Fruit fly (Drosophila melanogaster) whole organism, embryonic: ENCODE measurements around the gene CG14352.
A peak's percentile ranks its signal among the peaks of the same experiment; 100 is the strongest.

Source experiments
- Atf6 ChIP-seq: fragments of 200-800 bp; sonication (Bioruptor generic); IDR thresholded peaks from 2 replicates; pipeline ENCODE4 v1.3.6; 2022; ENCODE audit warnings: missing biosample characterization, missing genetic modification characterization
- CG10147 ChIP-seq: fragments of 200-800 bp; sonication (Bioruptor generic); optimal IDR thresholded peaks from 2 replicates; lab custom pipeline; 2019; ENCODE audit warnings: missing biosample characterization, mild to moderate bottlenecking, missing genetic modification characterization, moderate library complexity
- CG10321 ChIP-seq: fragments of 200-800 bp; sonication (Bioruptor generic); IDR thresholded peaks from 2 replicates; pipeline ENCODE4 v1.3.6; 2022; ENCODE audit warnings: missing biosample characterization, missing genetic modification characterization
- CG11456 ChIP-seq: fragments of 200-800 bp; sonication (Bioruptor generic); IDR thresholded peaks from 3 replicates; pipeline ENCODE4 v1.3.6; 2022; ENCODE audit warnings: missing biosample characterization, missing genetic modification characterization
- CG11504 ChIP-seq: fragments of 200-800 bp; sonication (Bioruptor generic); optimal IDR thresholded peaks from 3 replicates; lab custom pipeline; 2019; ENCODE audit warnings: missing biosample characterization, mild to moderate bottlenecking, missing genetic modification characterization, moderate library complexity
- CG11560 ChIP-seq: fragments of 200-800 bp; sonication (Bioruptor generic); IDR thresholded peaks from 3 replicates; pipeline ENCODE4 v1.3.6; 2022; ENCODE audit warnings: missing biosample characterization, missing genetic modification characterization
- CG14014 ChIP-seq: fragments of 200-800 bp; sonication (Bioruptor generic); IDR thresholded peaks from 2 replicates; pipeline ENCODE4 v1.3.6; 2022; ENCODE audit warnings: missing biosample characterization, missing genetic modification characterization
- CG1647 ChIP-seq: fragments of 200-800 bp; sonication (Bioruptor generic); optimal IDR thresholded peaks from 3 replicates; lab custom pipeline; 2016; ENCODE audit warnings: missing biosample characterization, missing genetic modification characterization
- CG16815 ChIP-seq: fragments of 200-800 bp; sonication (Bioruptor generic); optimal IDR thresholded peaks from 3 replicates; lab custom pipeline; 2017; ENCODE audit warnings: missing biosample characterization, mild to moderate bottlenecking, missing genetic modification characterization
- CG17829 ChIP-seq: fragments of 200-800 bp; optimal IDR thresholded peaks from 2 replicates; lab custom pipeline; 2019; ENCODE audit warnings: missing biosample characterization, mild to moderate bottlenecking, missing genetic modification characterization, moderate library complexity
- CG18599 ChIP-seq: fragments of 200-800 bp; sonication (Bioruptor generic); optimal IDR thresholded peaks from 3 replicates; lab custom pipeline; 2017; ENCODE audit warnings: missing biosample characterization, missing genetic modification characterization, mild to moderate bottlenecking, moderate library complexity, missing genetic modification reagents
- CG2712 ChIP-seq: fragments of 200-800 bp; optimal IDR thresholded peaks from 3 replicates; lab custom pipeline; 2019; ENCODE audit warnings: missing biosample characterization, mild to moderate bottlenecking, missing genetic modification characterization, moderate library complexity
- CG34224 ChIP-seq: fragments of 200-800 bp; sonication (Bioruptor generic); IDR thresholded peaks from 3 replicates; pipeline ENCODE4 v1.3.6; 2022; ENCODE audit warnings: missing biosample characterization, missing genetic modification characterization; ENCODE audit not compliant: partially characterized antibody
- CG8290 ChIP-seq, 3 experiments: fragments of 200-800 bp; sonication (Bioruptor generic); optimal IDR thresholded peaks; 2 replicates each; lab custom pipeline; 2016 to 2019; ENCODE audit warnings: missing biosample characterization in 3 of 3, missing genetic modification characterization in 3 of 3, mild to moderate bottlenecking in 2 of 3, moderate library complexity in 1 of 3
- CHES-1-like ChIP-seq: fragments of 200-800 bp; sonication (Bioruptor generic); optimal IDR thresholded peaks from 2 replicates; lab custom pipeline; 2016; ENCODE audit warnings: missing biosample characterization, missing genetic modification characterization
- CTCF ChIP-seq: fragments of 200-800 bp; sonication (Bioruptor generic); optimal IDR thresholded peaks from 2 replicates; lab custom pipeline; 2017; ENCODE audit warnings: missing biosample characterization, mild to moderate bottlenecking, missing genetic modification characterization, moderate library complexity
- Dll ChIP-seq: fragments of 200-800 bp; sonication (Bioruptor generic); IDR thresholded peaks from 4 replicates; pipeline ENCODE4 v1.3.6; 2022; ENCODE audit warnings: missing biosample characterization, missing genetic modification characterization; ENCODE audit not compliant: partially characterized antibody
- Eip74EF ChIP-seq, 2 experiments: fragments of 200-800 bp in 1 of 2; fragments of >200 bp in 1 of 2; sonication (Bioruptor generic) in 1 of 2; optimal IDR thresholded peaks; 2 replicates each; lab custom pipeline; 2017 to 2019; ENCODE audit warnings: missing biosample characterization in 2 of 2, missing genetic modification characterization in 2 of 2, mild to moderate bottlenecking in 1 of 2, moderate library complexity in 1 of 2
- Gug ChIP-seq: fragments of 200-800 bp; sonication (Bioruptor generic); IDR thresholded peaks from 4 replicates; pipeline ENCODE4 v1.3.6; 2022; ENCODE audit warnings: missing biosample characterization, missing genetic modification characterization
- HmgD ChIP-seq: fragments of 200-800 bp; sonication (Bioruptor generic); optimal IDR thresholded peaks from 3 replicates; lab custom pipeline; 2016; ENCODE audit warnings: missing biosample characterization, missing genetic modification characterization
- HmgZ ChIP-seq: fragments of 200-800 bp; sonication (Bioruptor generic); optimal IDR thresholded peaks from 2 replicates; lab custom pipeline; 2018; ENCODE audit warnings: missing biosample characterization, mild to moderate bottlenecking, missing genetic modification characterization
- Hmr ChIP-seq: fragments of 200-800 bp; sonication (Bioruptor generic); optimal IDR thresholded peaks from 3 replicates; lab custom pipeline; 2017; ENCODE audit warnings: mild to moderate bottlenecking, missing biosample characterization, missing genetic modification reagents, missing genetic modification characterization
- Nf-YA ChIP-seq: fragments of 200-800 bp; sonication (Bioruptor generic); IDR thresholded peaks from 2 replicates; pipeline ENCODE4 v1.3.6; 2022; ENCODE audit warnings: missing biosample characterization, missing genetic modification characterization
- Poxn ChIP-seq: fragments of 200-800 bp; sonication (Bioruptor generic); IDR thresholded peaks from 2 replicates; pipeline ENCODE4 v1.3.6; 2022; ENCODE audit warnings: missing biosample characterization, missing genetic modification characterization
- Rfx ChIP-seq: fragments of 200-800 bp; sonication (Bioruptor generic); IDR thresholded peaks from 2 replicates; pipeline ENCODE4 v1.3.6; 2022; ENCODE audit warnings: missing biosample characterization, missing genetic modification characterization
- Scr ChIP-seq: fragments of 200-800 bp; sonication (Bioruptor generic); IDR thresholded peaks from 2 replicates; pipeline ENCODE4 v1.3.6; 2022; ENCODE audit warnings: missing biosample characterization, missing genetic modification characterization; ENCODE audit not compliant: partially characterized antibody
- ase ChIP-seq: fragments of 200-800 bp; sonication (Bioruptor generic); IDR thresholded peaks from 3 replicates; pipeline ENCODE4 v1.3.6; 2022; ENCODE audit warnings: missing biosample characterization, missing genetic modification characterization
- bsh ChIP-seq, 2 experiments: fragments of 200-800 bp; sonication (Bioruptor generic); optimal IDR thresholded peaks; 2 replicates each; lab custom pipeline; 2017 to 2018; ENCODE audit warnings: mild to moderate bottlenecking in 2 of 2, missing biosample characterization in 2 of 2, missing genetic modification characterization in 2 of 2, moderate library complexity in 1 of 2
- cg ChIP-seq: fragments of 200-800 bp; sonication (Bioruptor generic); optimal IDR thresholded peaks from 3 replicates; lab custom pipeline; 2019; ENCODE audit warnings: missing biosample characterization, mild to moderate bottlenecking, missing genetic modification characterization, moderate library complexity
- ftz-f1 ChIP-seq: fragments of 200-800 bp; sonication (Bioruptor generic); optimal IDR thresholded peaks from 2 replicates; lab custom pipeline; 2016; ENCODE audit warnings: missing biosample characterization, missing genetic modification characterization
- gce ChIP-seq: fragments of 200-800 bp; sonication (Bioruptor generic); IDR thresholded peaks from 3 replicates; pipeline ENCODE4 v1.3.6; 2022; ENCODE audit warnings: missing biosample characterization, missing genetic modification characterization
- grn ChIP-seq: fragments of 200-800 bp; sonication (Bioruptor generic); optimal IDR thresholded peaks from 3 replicates; lab custom pipeline; 2017; ENCODE audit warnings: missing biosample characterization, missing genetic modification characterization
- hkb ChIP-seq, 2 experiments: fragments of 200-800 bp in 1 of 2; fragments of >200 bp in 1 of 2; sonication (Bioruptor generic) in 1 of 2; IDR thresholded peaks in 1 of 2; optimal IDR thresholded peaks in 1 of 2; 2 replicates each; pipeline versions ENCODE4 v1.3.6 to Lab custom; 2017 to 2022; ENCODE audit warnings: missing biosample characterization in 1 of 2, missing genetic modification characterization in 1 of 2
- inv ChIP-seq: fragments of 200-800 bp; sonication (Bioruptor generic); IDR thresholded peaks from 2 replicates; pipeline ENCODE4 v1.3.6; 2022; ENCODE audit warnings: missing biosample characterization, missing genetic modification characterization; ENCODE audit not compliant: partially characterized antibody
- lab ChIP-seq: fragments of 200-800 bp; sonication (Bioruptor generic); optimal IDR thresholded peaks from 3 replicates; lab custom pipeline; 2017; ENCODE audit warnings: missing biosample characterization, missing genetic modification characterization, mild to moderate bottlenecking, moderate library complexity, missing genetic modification reagents
- nerfin-1 ChIP-seq: fragments of 200-800 bp; sonication (Bioruptor generic); optimal IDR thresholded peaks from 3 replicates; lab custom pipeline; 2019; ENCODE audit warnings: missing biosample characterization, mild to moderate bottlenecking, missing genetic modification characterization, moderate library complexity
- nom ChIP-seq: fragments of 200-800 bp; sonication (Bioruptor generic); optimal IDR thresholded peaks from 2 replicates; lab custom pipeline; 2017; ENCODE audit warnings: missing biosample characterization, missing genetic modification characterization, mild to moderate bottlenecking, moderate library complexity, missing genetic modification reagents
- oc ChIP-seq: fragments of 200-800 bp; sonication (Bioruptor generic); optimal IDR thresholded peaks from 2 replicates; lab custom pipeline; 2018; ENCODE audit warnings: missing biosample characterization, mild to moderate bottlenecking, missing genetic modification characterization, moderate library complexity
- otp ChIP-seq: fragments of 200-800 bp; sonication (Bioruptor generic); IDR thresholded peaks from 3 replicates; pipeline ENCODE4, ENCODE4 v1.3.6; 2022; ENCODE audit warnings: missing biosample characterization, missing genetic modification characterization
- pan ChIP-seq, 4 experiments: fragments of >200 bp in 3 of 4; fragments of 200-800 bp in 1 of 4; sonication (Bioruptor generic) in 1 of 4; optimal IDR thresholded peaks in 3 of 4; IDR thresholded peaks in 1 of 4; 2 replicates each; pipeline versions ENCODE4 v1.3.6 to Lab custom; 2017 to 2022; ENCODE audit warnings: missing biosample characterization in 2 of 4, missing genetic modification characterization in 2 of 4, mixed read lengths in 1 of 4
- ranshi ChIP-seq: fragments of 200-800 bp; sonication (Bioruptor generic); IDR thresholded peaks from 2 replicates; pipeline ENCODE4 v1.3.6; 2022; ENCODE audit warnings: missing biosample characterization, missing genetic modification characterization
- sd ChIP-seq: fragments of 200-800 bp; sonication (Bioruptor generic); optimal IDR thresholded peaks from 3 replicates; lab custom pipeline; 2018; ENCODE audit warnings: missing biosample characterization, mild to moderate bottlenecking, missing genetic modification characterization, moderate library complexity
- seq ChIP-seq: fragments of 200-800 bp; sonication (Bioruptor generic); IDR thresholded peaks from 2 replicates; pipeline ENCODE4 v1.3.6; 2022; ENCODE audit warnings: missing biosample characterization, missing genetic modification characterization
- sr ChIP-seq: fragments of 200-800 bp; sonication (Bioruptor generic); IDR thresholded peaks from 3 replicates; pipeline ENCODE4 v1.3.6; 2022; ENCODE audit warnings: missing biosample characterization, missing genetic modification characterization
- stc ChIP-seq: fragments of 200-800 bp; sonication (Bioruptor generic); IDR thresholded peaks from 2 replicates; pipeline ENCODE4 v1.3.6; 2022; ENCODE audit warnings: missing biosample characterization, missing genetic modification characterization
- unpg ChIP-seq: fragments of 200-800 bp; sonication (Bioruptor generic); optimal IDR thresholded peaks from 3 replicates; lab custom pipeline; 2018; ENCODE audit warnings: missing biosample characterization, mild to moderate bottlenecking, missing genetic modification characterization, moderate library complexity
- vvl ChIP-seq: fragments of 200-800 bp; sonication (Bioruptor generic); IDR thresholded peaks from 2 replicates; pipeline ENCODE4 v1.3.6; 2022; ENCODE audit warnings: missing biosample characterization, missing genetic modification characterization

The CG14352 gene

DNA sequence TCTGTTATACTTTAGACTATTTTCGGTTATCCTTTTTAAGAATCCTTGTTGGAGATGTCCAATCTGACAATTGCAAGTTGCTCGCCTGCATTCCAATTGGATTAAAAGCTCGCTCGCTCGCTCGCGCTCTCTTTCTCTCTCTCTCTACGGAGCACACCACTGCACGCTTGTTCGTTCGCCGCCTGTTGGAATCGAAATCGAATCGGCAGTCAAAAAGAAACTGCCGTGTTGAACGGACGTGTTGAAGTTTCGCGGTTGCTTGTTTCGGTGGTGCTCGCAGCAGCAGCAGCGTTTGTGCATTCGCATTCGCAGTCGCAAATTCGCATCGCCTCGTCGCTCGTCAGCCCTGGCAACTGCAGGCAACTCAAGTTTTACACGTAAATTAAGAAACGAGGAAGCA is 39.8 kb downstream of the CG14352 start, which contains the start of gene chinmo (continued):
- TF ChIP-seq CG11504 (tag; lab: Kevin White, UChicago) (peak; percentile 26), sd (tag; lab: Kevin White, UChicago) (peak; percentile 81), lab (GFP tag; lab: Kevin White, UChicago) (peak; percentile 50), HmgD (peak; percentile 28), sr (GFP tag; lab: Robert Waterston, UW) (peak; percentile 65; the same call in 1 of the 3 replicates), nerfin-1 (tag; lab: Kevin White, UChicago) (peak; percentile 79), Gug (GFP tag; lab: Robert Waterston, UW) (no peak), Hmr (GFP tag; lab: Kevin White, UChicago) (peak; percentile 16), ranshi (GFP tag; lab: Robert Waterston, UW) (peak; percentile 46; the same call in 1 of the 2 replicates), CG1647 (GFP tag; lab: Kevin White, UChicago) (peak; percentile 9), CG18599 (peak; percentile 24), Rfx (GFP tag; lab: Robert Waterston, UW) (peak; percentile 40; the same call in 1 of the 2 replicates), ase (GFP tag; lab: Robert Waterston, UW) (0 out of 3 replicates have a peak, but pooled peaks have one; percentile 35), CG17829 (tag; lab: Kevin White, UChicago) (no peak), CG11560 (tag; lab: Robert Waterston, UW) (no peak), CHES-1-like (GFP tag; lab: Kevin White, UChicago) (peak; percentile 19), bsh (GFP tag; optimal IDR thresholded peaks at IDR 0.05; lab: Kevin White, UChicago) (peak in 1 of 2 experiments; percentile 22), Scr (peak; percentile 20; the same call in 1 of the 2 replicates), inv (GFP tag; lab: Robert Waterston, UW) (0 out of 2 replicates have a peak, but pooled peaks have one; percentile 26), CG8290 (GFP tag; optimal IDR thresholded peaks at IDR 0.05; lab: Kevin White, UChicago) (no peak), CG8290 (tag; optimal IDR thresholded peaks at IDR 0.05; lab: Kevin White, UChicago) (peak in 1 of 2 experiments; percentile 67), Dll (GFP tag; lab: Robert Waterston, UW) (0 out of 4 replicates have a peak, but pooled peaks have one; percentile 23), CTCF (GFP tag; lab: Kevin White, UChicago) (peak; percentile 21), gce (GFP tag; lab: Robert Waterston, UW) (0 out of 3 replicates have a peak, but pooled peaks have one; percentile 14), Eip74EF (GFP tag; optimal IDR thresholded peaks at IDR 0.05; lab: Kevin White, UChicago) (peak in 1 of 2 experiments; percentile 25), cg (peak; percentile 53), HmgZ (peak; percentile 9), Nf-YA (GFP tag; lab: Robert Waterston, UW) (0 out of 2 replicates have a peak, but pooled peaks have one; percentile 22), CG14014 (GFP tag; lab: Robert Waterston, UW) (peak; percentile 32; the same call in 1 of the 2 replicates), hkb (optimal IDR thresholded peaks at IDR 0.05; lab: Kevin White, UChicago) (no peak), hkb (GFP tag; IDR thresholded peaks at IDR 0.05; lab: Robert Waterston, UW) (peak; percentile 22; the same call in 1 of the 2 replicates), CG10321 (GFP tag; lab: Robert Waterston, UW) (peak; percentile 25; the same call in 1 of the 2 replicates), ftz-f1 (GFP tag; lab: Kevin White, UChicago) (peak; percentile 72), CG10147 (GFP tag; lab: Kevin White, UChicago) (peak; percentile 17), Poxn (no peak), CG2712 (no peak), CG34224 (GFP tag; lab: Robert Waterston, UW) (0 out of 3 replicates have a peak, but pooled peaks have one; percentile 19), otp (GFP tag; lab: Robert Waterston, UW) (peak; percentile 62; the same call in 1 of the 3 replicates), grn (no peak), CG11456 (peak; percentile 62; the same call in 2 of the 3 replicates), CG16815 (no peak), seq (GFP tag; lab: Robert Waterston, UW) (peak; percentile 17; the same call in 1 of the 2 replicates), stc (peak; percentile 57; the same call in 1 of the 2 replicates), pan (optimal IDR thresholded peaks at IDR 0.05; lab: Kevin White, UChicago) (no peak), pan (GFP tag; optimal IDR thresholded peaks at IDR 0.05 in 1 of 2, IDR thresholded peaks at IDR 0.05 in 1 of 2) (no peak), vvl (GFP tag; lab: Robert Waterston, UW) (peak; percentile 65), nom (GFP tag; lab: Kevin White, UChicago) (peak; percentile 55), Atf6 (GFP tag; lab: Robert Waterston, UW) (0 out of 2 replicates have a peak, but pooled peaks have one; percentile 12), oc (tag; lab: Kevin White, UChicago) (peak; percentile 77), unpg (GFP tag; lab: Kevin White, UChicago) (no peak)
